3 worm cellular contexts compared by ENCODE assay signal in the genomic region with DNA sequence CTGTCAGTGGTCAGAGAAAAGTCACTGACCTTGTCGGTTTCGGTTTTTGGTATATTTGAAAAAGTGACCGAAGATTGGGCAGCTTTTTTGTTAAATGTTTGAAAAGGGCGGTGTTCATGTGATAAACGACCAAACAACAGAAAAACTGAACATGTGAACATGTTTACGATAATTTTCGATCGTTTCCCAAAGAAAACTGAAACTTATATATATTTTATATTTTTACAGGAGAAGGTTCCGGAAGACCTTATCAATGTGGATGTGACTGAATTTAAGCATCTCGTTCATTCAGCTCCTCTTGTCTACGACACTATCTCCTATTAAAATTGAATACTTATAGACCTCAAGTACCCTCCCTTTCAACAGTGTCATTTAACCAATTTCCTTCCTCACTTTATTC.
TF ChIP-seq lines count a peak whose summit lies in the region.

No protein-coding gene starts in this region.

TF ChIP-seq in whole organism, L1 larva, 84 proteins besides CTCF, POLR2A, EP300 and RAD21:
- TF ChIP-seq mdl-1 (tag; optimal IDR thresholded peaks at IDR 0.05; lab: Kevin White, UChicago) (no peak), ceh-63 (GFP tag; optimal IDR thresholded peaks at IDR 0.05; lab: Kevin White, UChicago) (no peak), nhr-85 (tag; lab: Kevin White, UChicago) (peak; percentile 70), alr-1 (tag; optimal IDR thresholded peaks at IDR 0.05; lab: Kevin White, UChicago; ENCODE audit: borderline replicate concordance) (no peak), elt-3 (tag; optimal IDR thresholded peaks at IDR 0.05; lab: Kevin White, UChicago) (no peak), unc-62 (GFP tag; optimal IDR thresholded peaks at IDR 0.05; lab: Kevin White, UChicago) (no peak), egl-13 (tag; optimal IDR thresholded peaks at IDR 0.05; lab: Kevin White, UChicago) (no peak), lin-14 (GFP tag; optimal IDR thresholded peaks at IDR 0.05; lab: Kevin White, UChicago) (peak; percentile 19), mep-1 (tag; optimal IDR thresholded peaks at IDR 0.05; lab: Kevin White, UChicago) (no peak), ztf-4 (tag; optimal IDR thresholded peaks at IDR 0.05; lab: Kevin White, UChicago) (no peak), lin-13 (GFP tag; optimal IDR thresholded peaks at IDR 0.05; lab: Kevin White, UChicago) (no peak), pqm-1 (tag; optimal IDR thresholded peaks at IDR 0.05; lab: Kevin White, UChicago) (no peak), nhr-71 (tag; optimal IDR thresholded peaks at IDR 0.05; lab: Kevin White, UChicago) (peak; percentile 3), nhr-20 (tag; optimal IDR thresholded peaks at IDR 0.05; lab: Kevin White, UChicago) (no peak), blmp-1 (tag; optimal IDR thresholded peaks at IDR 0.05; lab: Kevin White, UChicago) (no peak), pax-3 (tag; optimal IDR thresholded peaks at IDR 0.05; lab: Kevin White, UChicago) (no peak), snpc-4 (tag; optimal IDR thresholded peaks at IDR 0.05; lab: Kevin White, UChicago) (no peak), dpl-1 (GFP tag; optimal IDR thresholded peaks at IDR 0.05; lab: Kevin White, UChicago) (peak in 1 of 3 experiments; percentile 8), ceh-90 (tag; optimal IDR thresholded peaks at IDR 0.05; lab: Kevin White, UChicago) (no peak)

TF ChIP-seq in whole organism, L2 larva, 48 proteins besides CTCF, POLR2A, EP300 and RAD21:
- TF ChIP-seq sem-4 (tag; optimal IDR thresholded peaks at IDR 0.05; lab: Kevin White, UChicago) (no peak), aly-2 (tag; optimal IDR thresholded peaks at IDR 0.05; lab: Kevin White, UChicago) (no peak), crh-2 (tag; optimal IDR thresholded peaks at IDR 0.05; lab: Kevin White, UChicago) (peak; percentile 6)

TF ChIP-seq in whole organism, L4 larva, 104 proteins besides CTCF, POLR2A, EP300 and RAD21:
- no peak for TF ChIP-seq snpc-4 (tag; optimal IDR thresholded peaks at IDR 0.05; lab: Kevin White, UChicago)
- TF ChIP-seq R02D3.7 (tag; optimal IDR thresholded peaks at IDR 0.05; lab: Kevin White, UChicago): no peak
- no peak for TF ChIP-seq nhr-111 (GFP tag; optimal IDR thresholded peaks at IDR 0.05; lab: Kevin White, UChicago)
- TF ChIP-seq aha-1 (tag; lab: Kevin White, UChicago): peak; percentile 52
- TF ChIP-seq nhr-28 (tag; optimal IDR thresholded peaks at IDR 0.05; lab: Kevin White, UChicago): peak; percentile 12
- no peak for TF ChIP-seq zag-1 (tag; optimal IDR thresholded peaks at IDR 0.05; lab: Kevin White, UChicago)
- no peak for TF ChIP-seq F49E8.2 (tag; optimal IDR thresholded peaks at IDR 0.05; lab: Kevin White, UChicago; ENCODE audit: borderline replicate concordance)
